Fruit fly (Drosophila melanogaster) whole organism, embryonic: ENCODE measurements around the gene CG11970.
A peak's percentile ranks its signal among the peaks of the same experiment; 100 is the strongest.

Experiments
- Aef1 ChIP-seq: fragments of 200-800 bp; sonication (Bioruptor generic); IDR thresholded peaks from 3 replicates; pipeline ENCODE4 v1.3.6; 2022; ENCODE audit warnings: missing biosample characterization, missing genetic modification characterization
- Atf-2 ChIP-seq: fragments of 200-800 bp; sonication (Bioruptor generic); optimal IDR thresholded peaks from 2 replicates; lab custom pipeline; 2016; ENCODE audit warnings: missing biosample characterization, missing genetic modification characterization
- CG10431 ChIP-seq: fragments of 200-800 bp; sonication (Bioruptor generic); optimal IDR thresholded peaks from 3 replicates; lab custom pipeline; 2018; ENCODE audit warnings: missing biosample characterization, mild to moderate bottlenecking, missing genetic modification characterization
- CG11560 ChIP-seq: fragments of 200-800 bp; sonication (Bioruptor generic); IDR thresholded peaks from 3 replicates; pipeline ENCODE4 v1.3.6; 2022; ENCODE audit warnings: missing biosample characterization, missing genetic modification characterization
- CG11696 ChIP-seq: fragments of 200-800 bp; sonication (Bioruptor generic); IDR thresholded peaks from 2 replicates; pipeline ENCODE4 v1.3.6; 2022; ENCODE audit warnings: missing biosample characterization, missing genetic modification characterization
- CG12104 ChIP-seq: fragments of 200-800 bp; sonication (Bioruptor generic); optimal IDR thresholded peaks from 3 replicates; lab custom pipeline; 2016; ENCODE audit warnings: missing biosample characterization, missing genetic modification characterization
- CG13123 ChIP-seq: fragments of 200-800 bp; sonication (Bioruptor generic); optimal IDR thresholded peaks from 2 replicates; lab custom pipeline; 2016; ENCODE audit warnings: missing biosample characterization, missing genetic modification characterization
- CG15073 ChIP-seq: fragments of 200-800 bp; sonication (Bioruptor generic); optimal IDR thresholded peaks from 2 replicates; lab custom pipeline; 2016; ENCODE audit warnings: missing biosample characterization, missing genetic modification characterization
- CG17912 ChIP-seq: fragments of 200-800 bp; sonication (Bioruptor generic); optimal IDR thresholded peaks from 2 replicates; lab custom pipeline; 2018; ENCODE audit warnings: missing biosample characterization, mild to moderate bottlenecking, missing genetic modification characterization
- CG18764 ChIP-seq: fragments of 200-800 bp; sonication (Bioruptor generic); optimal IDR thresholded peaks from 3 replicates; lab custom pipeline; 2016; ENCODE audit warnings: missing biosample characterization, missing genetic modification characterization
- CG30431 ChIP-seq: fragments of 200-800 bp; sonication (Bioruptor generic); optimal IDR thresholded peaks from 2 replicates; lab custom pipeline; 2017; ENCODE audit warnings: missing biosample characterization, missing genetic modification characterization
- CG3163 ChIP-seq: fragments of 200-800 bp; sonication (Bioruptor generic); optimal IDR thresholded peaks from 3 replicates; lab custom pipeline; 2016; ENCODE audit warnings: missing biosample characterization, missing genetic modification characterization
- CG34376 ChIP-seq: fragments of 200-800 bp; sonication (Bioruptor generic); optimal IDR thresholded peaks from 2 replicates; lab custom pipeline; 2018; ENCODE audit warnings: missing biosample characterization, mild to moderate bottlenecking, missing genetic modification characterization
- CG4707 ChIP-seq: fragments of 200-800 bp; sonication (Bioruptor generic); optimal IDR thresholded peaks from 2 replicates; lab custom pipeline; 2018; ENCODE audit warnings: missing biosample characterization, mild to moderate bottlenecking, missing genetic modification characterization, moderate library complexity
- Chrac-16 ChIP-seq: fragments of 200-800 bp; sonication (Bioruptor generic); optimal IDR thresholded peaks from 3 replicates; lab custom pipeline; 2016; ENCODE audit warnings: missing biosample characterization, missing genetic modification characterization
- CkIIα-i1 ChIP-seq: fragments of 200-800 bp; sonication (Bioruptor generic); IDR thresholded peaks from 2 replicates; pipeline ENCODE4 v1.3.6; 2022; ENCODE audit warnings: missing biosample characterization, missing genetic modification characterization
- D ChIP-seq, 2 experiments: fragments of 200-800 bp in 1 of 2; fragments of >200 bp in 1 of 2; sonication (Bioruptor generic) in 1 of 2; optimal IDR thresholded peaks; 2 replicates in 1 of 2; 3 replicates in 1 of 2; lab custom pipeline; 2017; ENCODE audit warnings: mild to moderate bottlenecking in 1 of 2, missing biosample characterization in 1 of 2, missing genetic modification characterization in 1 of 2, missing genetic modification reagents in 1 of 2
- Drgx ChIP-seq: fragments of 200-800 bp; sonication (Bioruptor generic); IDR thresholded peaks from 2 replicates; pipeline ENCODE4 v1.3.6; 2022; ENCODE audit warnings: missing biosample characterization, missing genetic modification characterization
- Fer1 ChIP-seq: fragments of 200-800 bp; sonication (Bioruptor generic); optimal IDR thresholded peaks from 2 replicates; lab custom pipeline; 2017; ENCODE audit warnings: missing biosample characterization, mild to moderate bottlenecking, missing genetic modification characterization
- Fer3 ChIP-seq: fragments of 200-800 bp; sonication (Bioruptor generic); optimal IDR thresholded peaks from 2 replicates; lab custom pipeline; 2018; ENCODE audit warnings: missing biosample characterization, mild to moderate bottlenecking, missing genetic modification characterization, moderate library complexity
- Gug ChIP-seq: fragments of 200-800 bp; sonication (Bioruptor generic); IDR thresholded peaks from 4 replicates; pipeline ENCODE4 v1.3.6; 2022; ENCODE audit warnings: missing biosample characterization, missing genetic modification characterization
- HmgZ ChIP-seq: fragments of 200-800 bp; sonication (Bioruptor generic); optimal IDR thresholded peaks from 2 replicates; lab custom pipeline; 2018; ENCODE audit warnings: missing biosample characterization, mild to moderate bottlenecking, missing genetic modification characterization
- Myb ChIP-seq: fragments of 200-800 bp; sonication (Bioruptor generic); optimal IDR thresholded peaks from 2 replicates; lab custom pipeline; 2016; ENCODE audit warnings: missing biosample characterization, missing genetic modification characterization
- NK7.1 ChIP-seq: fragments of 200-800 bp; sonication (Bioruptor generic); optimal IDR thresholded peaks from 3 replicates; lab custom pipeline; 2016; ENCODE audit warnings: missing biosample characterization, missing genetic modification characterization
- Nf-YC ChIP-seq: fragments of 200-800 bp; optimal IDR thresholded peaks from 3 replicates; lab custom pipeline; 2019; ENCODE audit warnings: missing biosample characterization, mild to moderate bottlenecking, missing genetic modification characterization, moderate library complexity
- Rfx ChIP-seq: fragments of 200-800 bp; sonication (Bioruptor generic); IDR thresholded peaks from 2 replicates; pipeline ENCODE4 v1.3.6; 2022; ENCODE audit warnings: missing biosample characterization, missing genetic modification characterization
- Scr ChIP-seq: fragments of 200-800 bp; sonication (Bioruptor generic); IDR thresholded peaks from 2 replicates; pipeline ENCODE4 v1.3.6; 2022; ENCODE audit warnings: missing biosample characterization, missing genetic modification characterization; ENCODE audit not compliant: partially characterized antibody
- Side ChIP-seq: fragments of 200-800 bp; sonication (Bioruptor generic); optimal IDR thresholded peaks from 2 replicates; lab custom pipeline; 2016; ENCODE audit warnings: missing biosample characterization, missing genetic modification characterization
- Tbp ChIP-seq: fragments of >200 bp; optimal IDR thresholded peaks from 2 replicates; lab custom pipeline; 2018; ENCODE audit warnings: missing biosample characterization, missing genetic modification characterization
- br ChIP-seq: fragments of >200 bp; optimal IDR thresholded peaks from 2 replicates; lab custom pipeline; 2017
- cad ChIP-seq: fragments of >200 bp; optimal IDR thresholded peaks from 2 replicates; lab custom pipeline; 2017; ENCODE audit warnings: missing biosample characterization, missing genetic modification characterization
- croc ChIP-seq: fragments of 200-800 bp; sonication (Bioruptor generic); conservative IDR thresholded peaks from 3 replicates; pipeline ENCODE4 v1.3.6; 2022; ENCODE audit warnings: missing biosample characterization, missing genetic modification characterization
- crol ChIP-seq: fragments of 200-800 bp; sonication (Bioruptor generic); IDR thresholded peaks from 2 replicates; pipeline ENCODE4 v1.3.6; 2022; ENCODE audit warnings: missing biosample characterization, missing genetic modification characterization
- ems ChIP-seq: fragments of 200-800 bp; sonication (Bioruptor generic); optimal IDR thresholded peaks from 3 replicates; lab custom pipeline; 2016; ENCODE audit warnings: missing biosample characterization, missing genetic modification characterization
- ewg ChIP-seq: fragments of 200-800 bp; sonication (Bioruptor generic); optimal IDR thresholded peaks from 3 replicates; lab custom pipeline; 2017; ENCODE audit warnings: mild to moderate bottlenecking, missing biosample characterization, missing genetic modification reagents, missing genetic modification characterization
- fd64A ChIP-seq: fragments of 200-800 bp; sonication (Bioruptor generic); optimal IDR thresholded peaks from 3 replicates; lab custom pipeline; 2018; ENCODE audit warnings: missing biosample characterization, mild to moderate bottlenecking, missing genetic modification characterization
- ftz-f1 ChIP-seq: fragments of 200-800 bp; sonication (Bioruptor generic); optimal IDR thresholded peaks from 2 replicates; lab custom pipeline; 2016; ENCODE audit warnings: missing biosample characterization, missing genetic modification characterization
- gcm ChIP-seq: fragments of 200-800 bp; sonication (Bioruptor generic); optimal IDR thresholded peaks from 2 replicates; lab custom pipeline; 2019; ENCODE audit warnings: missing biosample characterization, mild to moderate bottlenecking, missing genetic modification characterization, moderate library complexity
- gem ChIP-seq: fragments of 200-800 bp; sonication (Bioruptor generic); optimal IDR thresholded peaks from 2 replicates; lab custom pipeline; 2019; ENCODE audit warnings: missing biosample characterization, mild to moderate bottlenecking, missing genetic modification characterization, moderate library complexity
- jigr1 ChIP-seq: fragments of 200-800 bp; sonication (Bioruptor generic); IDR thresholded peaks from 3 replicates; pipeline ENCODE4 v1.3.6; 2022; ENCODE audit warnings: missing biosample characterization, missing genetic modification characterization
- jing ChIP-seq: fragments of 200-800 bp; sonication (Bioruptor generic); optimal IDR thresholded peaks from 2 replicates; lab custom pipeline; 2018; ENCODE audit warnings: missing biosample characterization, mild to moderate bottlenecking, missing genetic modification characterization
- ken ChIP-seq: fragments of 200-800 bp; sonication (Bioruptor generic); IDR thresholded peaks from 3 replicates; pipeline ENCODE4 v1.3.6; 2022; ENCODE audit warnings: missing biosample characterization, missing genetic modification characterization
- mld ChIP-seq: fragments of 200-800 bp; sonication (Bioruptor generic); IDR thresholded peaks from 3 replicates; pipeline ENCODE4 v1.3.6; 2022; ENCODE audit warnings: missing biosample characterization, missing genetic modification characterization; ENCODE audit not compliant: partially characterized antibody
- pb ChIP-seq: fragments of 200-800 bp; sonication (Bioruptor generic); optimal IDR thresholded peaks from 3 replicates; lab custom pipeline; 2016; ENCODE audit warnings: missing biosample characterization, missing genetic modification characterization
- pum ChIP-seq: fragments of 200-800 bp; sonication (Bioruptor generic); optimal IDR thresholded peaks from 2 replicates; lab custom pipeline; 2016; ENCODE audit warnings: missing biosample characterization, missing genetic modification characterization
- rib ChIP-seq: fragments of 200-800 bp; sonication (Bioruptor generic); IDR thresholded peaks from 2 replicates; pipeline ENCODE4 v1.3.6; 2022; ENCODE audit warnings: missing biosample characterization, missing genetic modification characterization
- ro ChIP-seq: fragments of 200-800 bp; sonication (Bioruptor generic); IDR thresholded peaks from 2 replicates; pipeline ENCODE4 v1.3.6; 2022; ENCODE audit warnings: missing biosample characterization, missing genetic modification characterization
- seq ChIP-seq: fragments of 200-800 bp; sonication (Bioruptor generic); IDR thresholded peaks from 2 replicates; pipeline ENCODE4 v1.3.6; 2022; ENCODE audit warnings: missing biosample characterization, missing genetic modification characterization
- sqz ChIP-seq: fragments of 200-800 bp; sonication (Bioruptor generic); optimal IDR thresholded peaks from 3 replicates; lab custom pipeline; 2018; ENCODE audit warnings: missing biosample characterization, mild to moderate bottlenecking, missing genetic modification characterization
- stwl ChIP-seq: fragments of 200-800 bp; sonication (Bioruptor generic); optimal IDR thresholded peaks from 3 replicates; lab custom pipeline; 2018; ENCODE audit warnings: missing biosample characterization, mild to moderate bottlenecking, missing genetic modification characterization, moderate library complexity
- tio ChIP-seq: fragments of 200-800 bp; sonication (Bioruptor generic); optimal IDR thresholded peaks from 2 replicates; lab custom pipeline; 2017; ENCODE audit warnings: missing biosample characterization, missing genetic modification characterization, inconsistent platforms
- tup ChIP-seq: fragments of 200-800 bp; sonication (Bioruptor generic); optimal IDR thresholded peaks from 2 replicates; lab custom pipeline; 2016; ENCODE audit warnings: missing biosample characterization, mild to moderate bottlenecking, missing genetic modification characterization, moderate library complexity
- zen2 ChIP-seq: fragments of 200-800 bp; sonication (Bioruptor generic); IDR thresholded peaks from 3 replicates; pipeline ENCODE4 v1.3.6; 2022; ENCODE audit warnings: missing biosample characterization, missing genetic modification characterization; ENCODE audit not compliant: partially characterized antibody

The CG11970 gene

dm6 chr3R:9039448-9039847, 54.9 kb downstream of the CG11970 start, which contains the start of gene neur (continued):
- TF ChIP-seq jigr1 (no peak), Myb (GFP tag; lab: Kevin White, UChicago) (peak; percentile 6), Chrac-16 (GFP tag; lab: Kevin White, UChicago) (no peak), NK7.1 (GFP tag; lab: Kevin White, UChicago) (no peak), ewg (GFP tag; lab: Kevin White, UChicago) (no peak), CG17912 (no peak), ken (GFP tag; lab: Robert Waterston, UW) (no peak), mld (GFP tag; lab: Robert Waterston, UW) (0 out of 3 replicates have a peak, but pooled peaks have one; percentile 11), Atf-2 (GFP tag; lab: Kevin White, UChicago) (no peak), Fer1 (GFP tag; lab: Kevin White, UChicago) (no peak), CG34376 (GFP tag; lab: Kevin White, UChicago) (peak; percentile 19), croc (GFP tag; lab: Robert Waterston, UW) (no peak), CG10431 (GFP tag; lab: Kevin White, UChicago) (no peak), sqz (GFP tag; lab: Kevin White, UChicago) (no peak), gcm (no peak), fd64A (GFP tag; lab: Kevin White, UChicago) (no peak), cad (no peak), tio (GFP tag; lab: Kevin White, UChicago) (no peak), zen2 (GFP tag; lab: Robert Waterston, UW) (peak; percentile 56; the same call in 1 of the 3 replicates), Drgx (no peak), CG4707 (GFP tag; lab: Kevin White, UChicago) (no peak), gem (tag; lab: Kevin White, UChicago) (peak; percentile 38), crol (GFP tag; lab: Robert Waterston, UW) (no peak), ftz-f1 (GFP tag; lab: Kevin White, UChicago) (no peak), tup (GFP tag; lab: Kevin White, UChicago) (no peak), pb (GFP tag; lab: Kevin White, UChicago) (no peak), CG11696 (GFP tag; lab: Robert Waterston, UW) (no peak), D (optimal IDR thresholded peaks at IDR 0.05; lab: Kevin White, UChicago) (no peak), D (GFP tag; optimal IDR thresholded peaks at IDR 0.05; lab: Kevin White, UChicago) (no peak), Aef1 (GFP tag; lab: Robert Waterston, UW) (no peak), ro (no peak), CG11560 (no peak), Fer3 (tag; lab: Kevin White, UChicago) (no peak), CG30431 (GFP tag; lab: Kevin White, UChicago) (no peak), CG15073 (GFP tag; lab: Kevin White, UChicago) (no peak), CG12104 (GFP tag; lab: Kevin White, UChicago) (peak; percentile 19), stwl (tag; lab: Kevin White, UChicago) (peak; percentile 94), CG18764 (no peak), Side (GFP tag; lab: Kevin White, UChicago) (peak; percentile 32), CG13123 (no peak), Rfx (GFP tag; lab: Robert Waterston, UW) (peak; percentile 35), CkIIα-i1 (GFP tag; lab: Robert Waterston, UW) (no peak), jing (no peak), HmgZ (tag; lab: Kevin White, UChicago) (peak; percentile 20), br (lab: Kevin White, UChicago) (no peak), pum (no peak), Nf-YC (tag; lab: Kevin White, UChicago) (peak; percentile 41), rib (GFP tag; lab: Robert Waterston, UW) (no peak), CG3163 (peak; percentile 18), Tbp (GFP tag; lab: Kevin White, UChicago) (no peak), ems (GFP tag; lab: Kevin White, UChicago) (no peak), seq (GFP tag; lab: Robert Waterston, UW) (no peak), Gug (GFP tag; lab: Robert Waterston, UW) (no peak), Scr (GFP tag; lab: Robert Waterston, UW) (peak; percentile 78)
